Worm (Caenorhabditis elegans): Measurements from ENCODE around the gene scd-1.

- TF ChIP-seq fkh-10 (GFP tag; optimal IDR thresholded peaks at IDR 0.05): no peak
- no peak for TF ChIP-seq ces-1 (GFP tag; optimal IDR thresholded peaks at IDR 0.05)
- TF ChIP-seq jun-1 (tag; optimal IDR thresholded peaks at IDR 0.05): peak; percentile 17
- TF ChIP-seq php-3 (GFP tag; IDR thresholded peaks at IDR 0.05): no peak
- no peak for TF ChIP-seq nhr-237 (tag; optimal IDR thresholded peaks at IDR 0.05)
- no peak for TF ChIP-seq ama-1 (optimal IDR thresholded peaks at IDR 0.05)
- TF ChIP-seq snpc-4 (tag; optimal IDR thresholded peaks at IDR 0.05): no peak
- TF ChIP-seq daf-16 (GFP tag; optimal IDR thresholded peaks at IDR 0.05): peak in 1 of 2 experiments; percentile 58
- TF ChIP-seq daf-16 (tag; optimal IDR thresholded peaks at IDR 0.05): no peak
- TF ChIP-seq hlh-30 (tag; optimal IDR thresholded peaks at IDR 0.05; ENCODE audit: insufficient read depth): peak; percentile 42
Measured at ce11 chrX:12510148-12510785, 15.3 kb downstream of the scd-1 start.

Measured in whole organism, L4 larva.